Fruit fly (Drosophila melanogaster) whole organism, embryonic: ENCODE data around the gene CG13314.

Experiments
- Atf3 ChIP-seq: fragments of 200-800 bp; sonication (Bioruptor generic); optimal IDR thresholded peaks from 3 replicates; lab custom pipeline; 2016; ENCODE audit warnings: missing biosample characterization, missing genetic modification characterization
- Awh ChIP-seq: fragments of 200-800 bp; sonication (Bioruptor generic); IDR thresholded peaks from 2 replicates; pipeline ENCODE4, ENCODE4 v1.3.6; 2022; ENCODE audit warnings: missing biosample characterization, missing genetic modification characterization
- CG1024 ChIP-seq: fragments of 200-800 bp; sonication (Bioruptor generic); IDR thresholded peaks from 2 replicates; pipeline ENCODE4 v1.3.6; 2022; ENCODE audit warnings: missing biosample characterization, missing genetic modification characterization
- CG10321 ChIP-seq: fragments of 200-800 bp; sonication (Bioruptor generic); IDR thresholded peaks from 2 replicates; pipeline ENCODE4 v1.3.6; 2022; ENCODE audit warnings: missing biosample characterization, missing genetic modification characterization
- CG10543 ChIP-seq: fragments of 200-800 bp; sonication (Bioruptor generic); optimal IDR thresholded peaks from 3 replicates; lab custom pipeline; 2017; ENCODE audit warnings: missing biosample characterization, mild to moderate bottlenecking, missing genetic modification characterization, moderate library complexity
- CG11456 ChIP-seq: fragments of 200-800 bp; sonication (Bioruptor generic); IDR thresholded peaks from 3 replicates; pipeline ENCODE4 v1.3.6; 2022; ENCODE audit warnings: missing biosample characterization, missing genetic modification characterization
- CG11696 ChIP-seq: fragments of 200-800 bp; sonication (Bioruptor generic); IDR thresholded peaks from 2 replicates; pipeline ENCODE4 v1.3.6; 2022; ENCODE audit warnings: missing biosample characterization, missing genetic modification characterization
- CG11723 ChIP-seq: fragments of 200-800 bp; sonication (Bioruptor generic); optimal IDR thresholded peaks from 2 replicates; lab custom pipeline; 2017; ENCODE audit warnings: missing biosample characterization, mild to moderate bottlenecking, missing genetic modification characterization
- CG1233 ChIP-seq: fragments of 200-800 bp; sonication (Bioruptor generic); optimal IDR thresholded peaks from 4 replicates; lab custom pipeline; 2018; ENCODE audit warnings: missing biosample characterization, mild to moderate bottlenecking, missing genetic modification characterization
- CG12769 ChIP-seq: fragments of 200-800 bp; sonication (Bioruptor generic); optimal IDR thresholded peaks from 2 replicates; lab custom pipeline; 2019; ENCODE audit warnings: missing biosample characterization, mild to moderate bottlenecking, missing genetic modification characterization, moderate library complexity
- CG13894 ChIP-seq: fragments of 200-800 bp; sonication (Bioruptor generic); optimal IDR thresholded peaks from 3 replicates; lab custom pipeline; 2018; ENCODE audit warnings: missing biosample characterization, mild to moderate bottlenecking, missing genetic modification characterization, moderate library complexity
- CG1602 ChIP-seq: fragments of 200-800 bp; sonication (Bioruptor generic); optimal IDR thresholded peaks from 3 replicates; lab custom pipeline; 2016; ENCODE audit warnings: missing biosample characterization, missing genetic modification characterization
- CG17361 ChIP-seq: fragments of 200-800 bp; sonication (Bioruptor generic); IDR thresholded peaks from 3 replicates; pipeline ENCODE4 v1.3.6; 2022; ENCODE audit warnings: missing biosample characterization, missing genetic modification characterization
- CG17568 ChIP-seq: fragments of 200-800 bp; sonication (Bioruptor generic); optimal IDR thresholded peaks from 2 replicates; lab custom pipeline; 2018; ENCODE audit warnings: missing biosample characterization, mild to moderate bottlenecking, missing genetic modification characterization, moderate library complexity
- CG17802 ChIP-seq: fragments of 200-800 bp; sonication (Bioruptor generic); optimal IDR thresholded peaks from 2 replicates; lab custom pipeline; 2018; ENCODE audit warnings: missing biosample characterization, mild to moderate bottlenecking, missing genetic modification characterization, moderate library complexity
- CG2712 ChIP-seq: fragments of 200-800 bp; optimal IDR thresholded peaks from 3 replicates; lab custom pipeline; 2019; ENCODE audit warnings: missing biosample characterization, mild to moderate bottlenecking, missing genetic modification characterization, moderate library complexity
- CG30403 ChIP-seq: fragments of 200-800 bp; sonication (Bioruptor generic); optimal IDR thresholded peaks from 3 replicates; lab custom pipeline; 2016; ENCODE audit warnings: missing biosample characterization, missing genetic modification characterization
- CG31388 ChIP-seq: fragments of 200-800 bp; sonication (Bioruptor generic); optimal IDR thresholded peaks from 2 replicates; lab custom pipeline; 2016; ENCODE audit warnings: missing biosample characterization, missing genetic modification characterization
- CG3995 ChIP-seq: fragments of 200-800 bp; sonication (Bioruptor generic); optimal IDR thresholded peaks from 3 replicates; lab custom pipeline; 2016; ENCODE audit warnings: missing biosample characterization, missing genetic modification characterization
- CG5953 ChIP-seq: fragments of 200-800 bp; sonication (Bioruptor generic); IDR thresholded peaks from 2 replicates; pipeline ENCODE4 v1.3.6; 2022; ENCODE audit warnings: missing biosample characterization, missing genetic modification characterization
- CG7357 ChIP-seq: fragments of 200-800 bp; sonication (Bioruptor generic); IDR thresholded peaks from 3 replicates; pipeline ENCODE4 v1.3.6; 2022; ENCODE audit warnings: missing biosample characterization, missing genetic modification characterization
- CG9609 ChIP-seq: fragments of 200-800 bp; sonication (Bioruptor generic); optimal IDR thresholded peaks from 3 replicates; lab custom pipeline; 2016; ENCODE audit warnings: missing biosample characterization, missing genetic modification characterization
- CHES-1-like ChIP-seq: fragments of 200-800 bp; sonication (Bioruptor generic); optimal IDR thresholded peaks from 2 replicates; lab custom pipeline; 2016; ENCODE audit warnings: missing biosample characterization, missing genetic modification characterization
- Camta ChIP-seq: fragments of 200-800 bp; sonication (Bioruptor generic); optimal IDR thresholded peaks from 2 replicates; lab custom pipeline; 2016; ENCODE audit warnings: missing biosample characterization, missing genetic modification characterization
- Dbx ChIP-seq: fragments of 200-800 bp; sonication (Bioruptor generic); IDR thresholded peaks from 3 replicates; pipeline ENCODE4 v1.3.6; 2022; ENCODE audit warnings: missing biosample characterization, missing genetic modification characterization
- Drgx ChIP-seq: fragments of 200-800 bp; sonication (Bioruptor generic); IDR thresholded peaks from 2 replicates; pipeline ENCODE4 v1.3.6; 2022; ENCODE audit warnings: missing biosample characterization, missing genetic modification characterization
- E2f2 ChIP-seq: fragments of 200-800 bp; sonication (Bioruptor generic); IDR thresholded peaks from 2 replicates; pipeline ENCODE4 v1.3.6; 2022; ENCODE audit warnings: missing biosample characterization, missing genetic modification characterization
- H15 ChIP-seq: fragments of 200-800 bp; sonication (Bioruptor generic); IDR thresholded peaks from 3 replicates; pipeline ENCODE4 v1.3.6; 2022; ENCODE audit warnings: missing biosample characterization, missing genetic modification characterization
- HHEX ChIP-seq: fragments of 200-800 bp; sonication (Bioruptor generic); optimal IDR thresholded peaks from 3 replicates; lab custom pipeline; 2017; ENCODE audit warnings: missing biosample characterization, mild to moderate bottlenecking, missing genetic modification characterization, missing genetic modification reagents
- Kr ChIP-seq: fragments of 200-800 bp; sonication (Bioruptor generic); optimal IDR thresholded peaks from 2 replicates; lab custom pipeline; 2017; ENCODE audit warnings: missing biosample characterization, mild to moderate bottlenecking, missing genetic modification characterization
- Mrtf ChIP-seq: fragments of 200-800 bp; sonication (Bioruptor generic); IDR thresholded peaks from 3 replicates; pipeline ENCODE4 v1.3.6; 2022; ENCODE audit warnings: missing biosample characterization, missing genetic modification characterization
- NfI ChIP-seq: fragments of 200-800 bp; sonication (Bioruptor generic); optimal IDR thresholded peaks from 3 replicates; lab custom pipeline; 2018; ENCODE audit warnings: missing biosample characterization, mild to moderate bottlenecking, missing genetic modification characterization, moderate library complexity
- PHDP ChIP-seq: fragments of 200-800 bp; sonication (Bioruptor generic); optimal IDR thresholded peaks from 3 replicates; lab custom pipeline; 2018; ENCODE audit warnings: missing biosample characterization, mild to moderate bottlenecking, missing genetic modification characterization, moderate library complexity
- Xbp1 ChIP-seq: fragments of 200-800 bp; sonication (Bioruptor generic); optimal IDR thresholded peaks from 3 replicates; lab custom pipeline; 2016; ENCODE audit warnings: missing biosample characterization, mild to moderate bottlenecking, missing genetic modification characterization
- abd-A ChIP-seq: fragments of 200-800 bp; sonication (Bioruptor generic); optimal IDR thresholded peaks from 3 replicates; lab custom pipeline; 2019; ENCODE audit warnings: missing biosample characterization, mild to moderate bottlenecking, missing genetic modification characterization, moderate library complexity
- ac ChIP-seq: fragments of 200-800 bp; sonication (Bioruptor generic); optimal IDR thresholded peaks from 3 replicates; lab custom pipeline; 2017; ENCODE audit warnings: missing biosample characterization, mild to moderate bottlenecking, missing genetic modification characterization
- al ChIP-seq: fragments of 200-800 bp; sonication (Bioruptor generic); IDR thresholded peaks from 2 replicates; pipeline ENCODE4 v1.3.6; 2022; ENCODE audit warnings: missing biosample characterization, missing genetic modification characterization
- chinmo ChIP-seq: fragments of 200-800 bp; sonication (Bioruptor generic); IDR thresholded peaks from 4 replicates; pipeline ENCODE4 v1.3.6; 2022; ENCODE audit warnings: missing biosample characterization, missing genetic modification characterization; ENCODE audit not compliant: partially characterized antibody
- disco-r ChIP-seq: fragments of 200-800 bp; sonication (Bioruptor generic); optimal IDR thresholded peaks from 2 replicates; lab custom pipeline; 2016; ENCODE audit warnings: missing biosample characterization, missing genetic modification characterization
- grau ChIP-seq: fragments of 200-800 bp; optimal IDR thresholded peaks from 3 replicates; lab custom pipeline; 2019; ENCODE audit warnings: missing biosample characterization, mild to moderate bottlenecking, missing genetic modification characterization, moderate library complexity
- gsb ChIP-seq: fragments of 200-800 bp; sonication (Bioruptor generic); IDR thresholded peaks from 2 replicates; pipeline ENCODE4 v1.3.6; 2022; ENCODE audit warnings: missing biosample characterization, missing genetic modification characterization
- ind ChIP-seq: fragments of 200-800 bp; sonication (Bioruptor generic); optimal IDR thresholded peaks from 3 replicates; lab custom pipeline; 2016; ENCODE audit warnings: missing biosample characterization, missing genetic modification characterization
- jigr1 ChIP-seq: fragments of 200-800 bp; sonication (Bioruptor generic); IDR thresholded peaks from 3 replicates; pipeline ENCODE4 v1.3.6; 2022; ENCODE audit warnings: missing biosample characterization, missing genetic modification characterization
- lab ChIP-seq: fragments of 200-800 bp; sonication (Bioruptor generic); optimal IDR thresholded peaks from 3 replicates; lab custom pipeline; 2017; ENCODE audit warnings: missing biosample characterization, missing genetic modification characterization, mild to moderate bottlenecking, moderate library complexity, missing genetic modification reagents
- nau ChIP-seq: fragments of 200-800 bp; sonication (Bioruptor generic); optimal IDR thresholded peaks from 3 replicates; lab custom pipeline; 2017; ENCODE audit warnings: missing biosample characterization, mild to moderate bottlenecking, missing genetic modification characterization, missing genetic modification reagents
- sd ChIP-seq: fragments of 200-800 bp; sonication (Bioruptor generic); optimal IDR thresholded peaks from 3 replicates; lab custom pipeline; 2018; ENCODE audit warnings: missing biosample characterization, mild to moderate bottlenecking, missing genetic modification characterization, moderate library complexity
- sisA ChIP-seq: fragments of 200-800 bp; sonication (Bioruptor generic); IDR thresholded peaks from 2 replicates; pipeline ENCODE4 v1.3.6; 2022; ENCODE audit warnings: missing biosample characterization, missing genetic modification characterization
- sob ChIP-seq: fragments of 200-800 bp; sonication (Bioruptor generic); IDR thresholded peaks from 2 replicates; pipeline ENCODE4 v1.3.6; 2022; ENCODE audit warnings: missing biosample characterization, missing genetic modification characterization
- unpg ChIP-seq: fragments of 200-800 bp; sonication (Bioruptor generic); optimal IDR thresholded peaks from 3 replicates; lab custom pipeline; 2018; ENCODE audit warnings: missing biosample characterization, mild to moderate bottlenecking, missing genetic modification characterization, moderate library complexity
- vvl ChIP-seq: fragments of 200-800 bp; sonication (Bioruptor generic); IDR thresholded peaks from 2 replicates; pipeline ENCODE4 v1.3.6; 2022; ENCODE audit warnings: missing biosample characterization, missing genetic modification characterization
- z ChIP-seq: fragments of 200-800 bp; sonication (Bioruptor generic); IDR thresholded peaks from 3 replicates; pipeline ENCODE4 v1.3.6; 2022; ENCODE audit warnings: missing biosample characterization, missing genetic modification characterization

CG13314 gene

DNA sequence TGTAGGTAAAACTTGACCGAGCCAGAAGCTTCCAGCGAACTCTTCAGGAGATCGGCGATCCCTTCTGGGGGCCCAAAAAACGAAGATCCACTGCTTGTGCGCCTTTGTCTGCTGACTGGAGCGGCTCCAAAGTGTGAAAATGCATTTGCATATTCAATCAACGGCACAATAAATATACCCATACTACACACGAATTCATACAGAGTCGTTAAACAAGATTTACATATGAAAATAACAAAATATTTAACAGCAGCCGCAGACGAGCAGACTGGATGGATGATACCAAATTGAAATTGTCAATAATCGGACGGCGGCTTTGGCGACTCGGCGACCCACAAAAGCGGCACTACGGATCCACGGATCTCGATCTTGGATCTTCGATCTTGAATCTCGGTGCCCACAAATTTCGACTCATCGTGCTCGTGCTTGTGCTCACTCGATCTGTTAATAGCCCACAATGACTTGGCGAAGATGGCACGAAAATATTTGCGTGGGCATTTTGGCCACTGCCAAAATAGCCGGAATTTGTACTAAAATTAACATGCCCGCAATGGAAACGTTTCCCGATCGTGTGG lies 45.6 kb downstream of the CG13314 start:
- TF ChIP-seq z (GFP tag; lab: Robert Waterston, UW), result 0 out of 3 replicates have a peak, but pooled peaks have one; percentile 31
- no peak for TF ChIP-seq CG17802 (tag; lab: Kevin White, UChicago)
- peak; percentile 28 for TF ChIP-seq CG10543 (GFP tag; lab: Kevin White, UChicago)
- TF ChIP-seq NfI (GFP tag; lab: Kevin White, UChicago), result no peak
- no peak for TF ChIP-seq CG2712
- no peak for TF ChIP-seq CG9609 (GFP tag; lab: Kevin White, UChicago)
- TF ChIP-seq HHEX (GFP tag; lab: Kevin White, UChicago), result no peak
- peak; percentile 46 for TF ChIP-seq abd-A (tag; lab: Kevin White, UChicago)
- no peak for TF ChIP-seq CG7357 (GFP tag; lab: Robert Waterston, UW)
- TF ChIP-seq H15 (GFP tag; lab: Robert Waterston, UW), result no peak
- TF ChIP-seq Awh, result peak; percentile 69
- no peak for TF ChIP-seq disco-r
- TF ChIP-seq vvl (GFP tag; lab: Robert Waterston, UW), result peak; percentile 84
- no peak for TF ChIP-seq Dbx (GFP tag; lab: Robert Waterston, UW)
- TF ChIP-seq sd (tag; lab: Kevin White, UChicago), result peak; percentile 70
- no peak for TF ChIP-seq PHDP (tag; lab: Kevin White, UChicago)
- TF ChIP-seq CG17568 (GFP tag; lab: Kevin White, UChicago), result no peak
- TF ChIP-seq ind (GFP tag; lab: Kevin White, UChicago), result no peak
- TF ChIP-seq unpg, result no peak
- TF ChIP-seq CG13894, result peak; percentile 97
- no peak for TF ChIP-seq CG11456 (GFP tag; lab: Robert Waterston, UW)
- no peak for TF ChIP-seq lab (GFP tag; lab: Kevin White, UChicago)
- no peak for TF ChIP-seq Atf3 (GFP tag; lab: Kevin White, UChicago)
- peak; percentile 2 for TF ChIP-seq CG12769 (tag; lab: Kevin White, UChicago)
- TF ChIP-seq CG10321, result no peak
- 0 out of 4 replicates have a peak, but pooled peaks have one; percentile 37 for TF ChIP-seq chinmo (GFP tag; lab: Robert Waterston, UW)
- no peak for TF ChIP-seq nau
- TF ChIP-seq Camta (GFP tag; lab: Kevin White, UChicago), result no peak

DNA sequence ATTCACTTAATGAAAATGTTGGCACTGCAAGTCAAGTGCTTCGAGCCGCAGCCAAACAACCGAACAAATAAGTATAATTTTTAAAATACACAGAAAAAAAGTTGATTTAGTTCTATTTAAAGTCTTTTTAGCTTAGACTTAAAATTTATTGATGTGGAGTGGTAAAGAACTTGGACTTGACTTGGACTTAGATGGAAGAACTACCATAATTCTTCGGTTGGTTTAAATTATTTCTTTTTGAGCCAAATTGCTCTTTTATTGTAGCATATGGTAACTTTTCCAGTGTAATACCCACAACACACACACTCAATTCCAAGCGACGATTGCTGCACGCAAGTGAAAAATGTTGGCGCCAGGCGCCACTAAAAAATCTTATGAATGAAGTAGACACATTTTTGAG lies 46.5 kb downstream of the CG13314 start:
- TF ChIP-seq Camta (GFP tag; lab: Kevin White, UChicago) (peak; percentile 56), CG1024 (GFP tag; lab: Robert Waterston, UW) (peak; percentile 30; the same call in 1 of the 2 replicates), CG30403 (GFP tag; lab: Kevin White, UChicago) (peak; percentile 40), Drgx (GFP tag; lab: Robert Waterston, UW) (no peak), Kr (GFP tag; lab: Kevin White, UChicago) (no peak), CG5953 (GFP tag; lab: Robert Waterston, UW) (0 out of 2 replicates have a peak, but pooled peaks have one; percentile 6), CG3995 (GFP tag; lab: Kevin White, UChicago) (no peak), al (GFP tag; lab: Robert Waterston, UW) (no peak), E2f2 (GFP tag; lab: Robert Waterston, UW) (peak; percentile 34; the same call in 1 of the 2 replicates), CG11696 (GFP tag; lab: Robert Waterston, UW) (no peak), CG11723 (GFP tag; lab: Kevin White, UChicago) (peak; percentile 0), Awh (no peak), CG1233 (GFP tag; lab: Kevin White, UChicago) (no peak), jigr1 (GFP tag; lab: Robert Waterston, UW) (no peak), CG17361 (0 out of 3 replicates have a peak, but pooled peaks have one; percentile 25), ac (GFP tag; lab: Kevin White, UChicago) (peak; percentile 0), sisA (GFP tag; lab: Robert Waterston, UW) (peak; percentile 41; the same call in 1 of the 2 replicates), Xbp1 (GFP tag; lab: Kevin White, UChicago) (peak; percentile 31), sob (GFP tag; lab: Robert Waterston, UW) (no peak), unpg (peak; percentile 57), grau (tag; lab: Kevin White, UChicago) (peak; percentile 58), Mrtf (GFP tag; lab: Robert Waterston, UW) (no peak), gsb (GFP tag; lab: Robert Waterston, UW) (no peak), CG1602 (GFP tag; lab: Kevin White, UChicago) (peak; percentile 47), CHES-1-like (GFP tag; lab: Kevin White, UChicago) (peak; percentile 1), CG31388 (GFP tag; lab: Kevin White, UChicago) (no peak)
